Worm (Caenorhabditis elegans): ENCODE results near the gene sgcb-1.

Gene sgcb-1

ce11 chrII:341282-341681 lies 15.2 kb downstream of the sgcb-1 start:
- no peak for TF ChIP-seq M03D4.4 (tag; optimal IDR thresholded peaks at IDR 0.05)
- no peak for TF ChIP-seq unc-120 (tag; optimal IDR thresholded peaks at IDR 0.05; ENCODE audit: poor library complexity, severe bottlenecking)
- no peak for TF ChIP-seq blmp-1 (tag; optimal IDR thresholded peaks at IDR 0.05)
- TF ChIP-seq snpc-4 (tag; optimal IDR thresholded peaks at IDR 0.05) = no peak
- no peak for TF ChIP-seq pha-4 (tag; optimal IDR thresholded peaks at IDR 0.05)
- no peak for TF ChIP-seq bed-3 (GFP tag; optimal IDR thresholded peaks at IDR 0.05)
- TF ChIP-seq nhr-28 (tag; optimal IDR thresholded peaks at IDR 0.05) = no peak
- TF ChIP-seq mab-5 (tag; optimal IDR thresholded peaks at IDR 0.05) = no peak
- TF ChIP-seq nhr-237 (tag; optimal IDR thresholded peaks at IDR 0.05) = no peak
- TF ChIP-seq unc-39 (tag; optimal IDR thresholded peaks at IDR 0.05) = no peak
- TF ChIP-seq unc-62 (GFP tag; optimal IDR thresholded peaks at IDR 0.05) = no peak
- TF ChIP-seq sptf-1 (tag; optimal IDR thresholded peaks at IDR 0.05) = no peak
- no peak for TF ChIP-seq elt-1 (tag; optimal IDR thresholded peaks at IDR 0.05; ENCODE audit: borderline replicate concordance, insufficient read depth)
- no peak for TF ChIP-seq elt-3 (tag; optimal IDR thresholded peaks at IDR 0.05)
- no peak for TF ChIP-seq mep-1 (tag; optimal IDR thresholded peaks at IDR 0.05)
- TF ChIP-seq ceh-83 (GFP tag; optimal IDR thresholded peaks at IDR 0.05) = no peak
- TF ChIP-seq ham-2 (GFP tag; optimal IDR thresholded peaks at IDR 0.05) = no peak
- no peak for TF ChIP-seq lsy-2 (tag; optimal IDR thresholded peaks at IDR 0.05)
- TF ChIP-seq mls-2 (tag; optimal IDR thresholded peaks at IDR 0.05) = no peak

- TF ChIP-seq nhr-12 (tag; optimal IDR thresholded peaks at IDR 0.05) (no peak), ceh-39 (tag; optimal IDR thresholded peaks at IDR 0.05) (no peak), nhr-237 (tag; optimal IDR thresholded peaks at IDR 0.05) (no peak), cnd-1 (tag; optimal IDR thresholded peaks at IDR 0.05) (no peak), ces-1 (GFP tag; optimal IDR thresholded peaks at IDR 0.05) (peak; percentile 87)
Observed at ce11 chrII:347734-348133, 21.6 kb downstream of the sgcb-1 start, which contains the start of gene D1069.3. Gene D1069.3 (minus strand): TSS chrII:347891.

ce11 chrII:349749-350148 lies 23.6 kb downstream of the sgcb-1 start:
- TF ChIP-seq pha-4 (tag; optimal IDR thresholded peaks at IDR 0.05) (no peak), zip-8 (tag; optimal IDR thresholded peaks at IDR 0.05) (peak; percentile 96)

- TF ChIP-seq snpc-4 (tag; optimal IDR thresholded peaks at IDR 0.05) (no peak), ces-1 (GFP tag; optimal IDR thresholded peaks at IDR 0.05) (peak; percentile 97)
Observed at ce11 chrII:354494-354893, 28.4 kb downstream of the sgcb-1 start.

ce11 chrII:356969-357368 lies 30.9 kb downstream of the sgcb-1 start, which contains the start of gene dmsr-4:
Gene dmsr-4 (minus strand): TSS chrII:357069.
- TF ChIP-seq mab-5 (tag; optimal IDR thresholded peaks at IDR 0.05) (no peak), lsy-2 (tag; optimal IDR thresholded peaks at IDR 0.05) (no peak)

- TF ChIP-seq tbx-8 (GFP tag; optimal IDR thresholded peaks at IDR 0.05) (no peak), nhr-237 (tag; optimal IDR thresholded peaks at IDR 0.05) (no peak), lin-32 (GFP tag; optimal IDR thresholded peaks at IDR 0.05) (no peak), nhr-76 (tag; optimal IDR thresholded peaks at IDR 0.05) (no peak), drap-1 (GFP tag; optimal IDR thresholded peaks at IDR 0.05) (no peak), elt-3 (tag; optimal IDR thresholded peaks at IDR 0.05) (no peak), sem-2 (GFP tag; optimal IDR thresholded peaks at IDR 0.05) (no peak), mls-2 (tag; optimal IDR thresholded peaks at IDR 0.05) (no peak), elt-1 (tag; optimal IDR thresholded peaks at IDR 0.05; ENCODE audit: borderline replicate concordance, insufficient read depth) (no peak), mep-1 (tag; optimal IDR thresholded peaks at IDR 0.05) (no peak), ceh-43 (GFP tag; optimal IDR thresholded peaks at IDR 0.05) (no peak), nhr-28 (tag; optimal IDR thresholded peaks at IDR 0.05) (no peak), ceh-83 (GFP tag; optimal IDR thresholded peaks at IDR 0.05) (no peak)
Observed at ce11 chrII:367455-367854, 41.4 kb downstream of the sgcb-1 start, which contains the start of gene ptr-3. Gene ptr-3 (minus strand): TSS chrII:367555.
